Fruit fly (Drosophila melanogaster) S2 (cell line): ENCODE data around the gene CG33700.

Source experiments
- CG8478 ChIP-seq: fragments of >200 bp; optimal IDR thresholded peaks from 2 replicates; lab custom pipeline; 2018
- CTCF ChIP-seq, 2 experiments: fragments of >200 bp; optimal IDR thresholded peaks; 2 replicates each; lab custom pipeline; 2018

DNA sequence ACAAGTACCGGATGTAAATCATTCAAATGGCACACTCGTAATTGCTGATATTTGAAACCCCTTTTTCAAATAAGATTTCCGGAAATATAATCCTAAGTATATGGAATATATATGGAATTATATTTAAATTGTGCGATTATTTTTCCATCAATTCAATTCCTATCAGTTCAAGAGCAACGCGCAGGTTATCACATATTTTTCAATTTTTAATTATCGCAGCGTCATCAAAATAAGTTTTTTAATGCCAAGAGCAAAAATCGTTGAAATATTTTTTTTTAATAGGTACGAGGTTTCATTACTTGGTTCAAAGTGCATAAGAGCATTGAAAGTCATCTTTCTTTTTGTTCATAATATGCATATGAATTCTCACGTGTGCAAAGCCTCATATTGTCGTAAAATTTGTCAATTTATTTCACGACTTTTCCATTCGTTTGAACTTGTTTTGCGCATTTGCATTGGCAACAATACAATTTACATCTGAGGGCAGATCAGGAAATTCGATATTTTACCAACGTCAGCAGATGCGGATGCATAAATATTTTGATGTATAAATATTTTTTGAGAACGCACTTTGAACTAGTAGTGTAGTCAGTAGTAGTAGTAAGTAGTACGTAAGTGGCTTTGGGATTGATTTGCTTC, 27.2 kb downstream of the CG33700 start:
- TF ChIP-seq CG8478 (lab: Kevin White, UChicago) (no peak), CTCF (optimal IDR thresholded peaks at IDR 0.05; lab: Kevin White, UChicago) (no peak)
